Fruit fly (Drosophila melanogaster): ENCODE data around the gene CG15471.

DNA sequence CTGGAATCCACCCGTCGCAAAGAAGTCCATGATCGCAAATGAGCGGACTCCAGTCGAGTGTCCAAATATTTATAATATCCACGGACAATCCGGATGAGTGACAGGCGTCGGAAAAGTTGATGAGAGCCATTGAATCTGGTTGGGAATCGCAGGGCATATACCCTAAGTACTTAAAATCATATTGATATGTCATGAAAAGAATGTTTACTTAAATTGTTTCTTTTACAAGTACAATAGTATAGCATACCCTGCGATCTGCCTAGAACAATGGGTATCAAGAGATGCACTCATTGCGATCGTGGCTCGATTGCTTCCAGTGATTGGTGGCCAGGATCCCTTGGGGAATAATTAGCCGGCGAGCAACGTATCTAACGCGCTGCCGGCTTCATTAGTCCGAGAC is 11.1 kb downstream of the CG15471 start, which contains the start of gene Klf15:
- TF ChIP-seq CG8478 (optimal IDR thresholded peaks at IDR 0.05): no peak
- no peak for TF ChIP-seq CTCF (optimal IDR thresholded peaks at IDR 0.05)

Data from S2 (cell line).